Worm (Caenorhabditis elegans): ENCODE measurements around the gene clc-22.

DNA sequence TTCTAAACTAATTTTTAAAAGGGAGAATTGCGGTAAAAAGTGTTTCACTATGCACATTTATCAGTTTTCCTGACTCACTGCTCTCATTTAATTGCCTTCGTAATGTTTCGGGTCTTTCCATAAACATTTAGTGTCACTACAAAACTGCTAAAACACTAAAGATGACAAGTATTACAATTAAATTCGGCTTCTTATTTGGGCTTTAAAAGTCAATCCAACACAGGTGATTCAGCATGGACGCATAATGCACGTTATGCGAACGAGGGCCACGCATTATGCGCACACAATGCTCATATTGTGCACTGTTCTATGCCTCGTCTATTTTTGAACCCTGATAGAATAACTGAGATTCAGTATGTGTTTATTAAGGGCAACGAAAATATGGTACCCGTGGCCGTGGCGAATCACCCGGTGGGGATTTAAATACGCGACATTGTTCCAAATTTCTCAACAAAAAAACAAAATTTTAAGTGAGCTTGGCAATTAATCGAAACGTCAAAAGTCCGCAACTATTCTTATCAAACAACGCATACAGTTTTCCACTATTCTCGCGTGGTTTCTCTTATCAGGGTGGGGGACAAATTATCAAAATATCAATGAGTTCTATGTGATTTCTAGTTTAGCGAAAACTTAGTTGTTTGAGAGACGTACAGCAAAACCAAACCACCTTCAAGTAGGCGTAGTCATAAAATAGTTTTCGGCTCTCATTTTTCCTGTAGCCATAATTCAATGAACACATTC lies 6.1 kb downstream of the clc-22 start, which contains the start of gene Y14H12A.2:
- no peak for TF ChIP-seq him-1 (tag; optimal IDR thresholded peaks at IDR 0.05)
- no peak for TF ChIP-seq W03F9.2 (tag; optimal IDR thresholded peaks at IDR 0.05)
- TF ChIP-seq dao-5 (tag; optimal IDR thresholded peaks at IDR 0.05), result no peak
